Worm (Caenorhabditis elegans) whole organism, L4/young adult: ENCODE measurements around the gene Y44A6D.6.
A peak's percentile ranks its signal among the peaks of the same experiment; 100 is the strongest.

Source experiments
- W03F9.2 ChIP-seq: fragments of 150-350 bp; optimal IDR thresholded peaks from 2 replicates; lab custom pipeline; 2014; ENCODE audit warnings: missing biosample characterization, missing genetic modification characterization
- dao-5 ChIP-seq: sonication (generic microtip); optimal IDR thresholded peaks from 2 replicates; lab custom pipeline; 2016; ENCODE audit warnings: missing genotype, missing genetic modification characterization, moderate library complexity, missing compliant biosample characterization
- him-1 ChIP-seq: sonication (generic microtip); optimal IDR thresholded peaks from 2 replicates; lab custom pipeline; 2016; ENCODE audit warnings: missing genotype, missing genetic modification reagents, missing genetic modification characterization, missing compliant biosample characterization

- peak; percentile 76 for TF ChIP-seq W03F9.2 (tag; lab: Kevin White, UChicago)
- TF ChIP-seq him-1 (tag; lab: Kevin White, UChicago): peak; percentile 2
- no peak for TF ChIP-seq dao-5 (tag; lab: Kevin White, UChicago)
These were observed 38.5 kb downstream of the Y44A6D.6 start, which contains the start of the genes F31D4.2 and fkb-6 for ce11 chrV:20845524-20846208.
